Worm (Caenorhabditis elegans): Measurements from ENCODE around the gene wip-1.

wip-1 gene

DNA sequence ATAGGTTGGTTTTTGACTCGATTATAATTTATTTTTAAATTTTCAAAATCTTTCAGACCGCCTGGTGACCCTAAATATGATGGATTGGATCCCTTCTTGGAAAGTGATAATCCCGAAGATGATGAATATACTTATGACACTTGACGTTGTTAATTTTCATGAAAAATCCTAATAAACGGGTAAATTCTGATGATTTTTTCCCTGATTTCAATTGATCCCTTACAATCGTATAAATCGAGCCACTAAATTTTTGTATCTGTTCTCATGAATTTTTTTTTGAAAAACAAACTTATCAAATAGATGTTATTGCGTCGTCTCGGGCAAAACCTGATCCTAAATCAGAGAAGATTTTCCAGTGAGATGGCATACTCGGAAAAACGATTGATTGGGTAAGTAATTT, 4.5 kb downstream of the wip-1 start, which contains the start of gene R144.13:
TSS of gene R144.13 (plus strand) at position 301 of the 400 bp plus-strand sequence.
- TF ChIP-seq hmg-1.2 (GFP tag; IDR thresholded peaks at IDR 0.05) (no peak), sea-2 (GFP tag; IDR thresholded peaks at IDR 0.05) (no peak), ztf-26 (tag; optimal IDR thresholded peaks at IDR 0.05) (no peak), hsf-1 (GFP tag; IDR thresholded peaks at IDR 0.05) (no peak), madf-10 (tag; optimal IDR thresholded peaks at IDR 0.05) (no peak), hlh-26 (GFP tag; conservative IDR thresholded peaks at IDR 0.05) (no peak), mel-28 (tag; optimal IDR thresholded peaks at IDR 0.05; ENCODE audit: borderline replicate concordance) (no peak), die-1 (tag; optimal IDR thresholded peaks at IDR 0.05) (no peak), xnd-1 (tag; optimal IDR thresholded peaks at IDR 0.05) (no peak), K11D2.4 (GFP tag; IDR thresholded peaks at IDR 0.05) (no peak), ztf-3 (GFP tag; optimal IDR thresholded peaks at IDR 0.05) (no peak), madf-3 (GFP tag; IDR thresholded peaks at IDR 0.05) (no peak)

DNA sequence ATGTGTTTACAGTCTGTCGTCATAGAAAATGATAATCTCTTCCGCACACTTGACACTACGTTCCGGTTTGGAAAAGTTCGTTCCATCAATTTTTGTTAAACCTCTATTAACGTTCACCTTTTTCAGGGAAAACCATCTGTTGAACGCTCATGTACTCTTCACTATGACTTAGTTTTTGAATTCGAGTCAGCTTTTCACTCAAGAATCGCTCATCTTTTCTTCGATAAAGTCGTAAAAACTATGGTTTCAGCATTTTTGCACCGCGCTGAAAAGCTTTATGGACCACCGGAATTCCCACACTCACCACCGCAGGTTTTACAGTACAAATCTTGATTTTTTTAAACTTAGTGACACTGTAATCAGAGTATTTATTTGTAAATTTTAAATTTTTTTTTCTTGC, 5.2 kb downstream of the wip-1 start:
- peak in 1 of 3 experiments; percentile 4 for TF ChIP-seq lin-35 (GFP tag; optimal IDR thresholded peaks at IDR 0.05)
- peak; percentile 43 for TF ChIP-seq ama-1 (optimal IDR thresholded peaks at IDR 0.05)
- TF ChIP-seq ama-1 (GFP tag; optimal IDR thresholded peaks at IDR 0.05) = no peak
- no peak for TF ChIP-seq aptf-2 (GFP tag; conservative IDR thresholded peaks at IDR 0.05)
- TF ChIP-seq nfyb-1 (GFP tag; IDR thresholded peaks at IDR 0.05) = 0 out of 2 replicates have a peak, but pooled peaks have one; percentile 12

DNA sequence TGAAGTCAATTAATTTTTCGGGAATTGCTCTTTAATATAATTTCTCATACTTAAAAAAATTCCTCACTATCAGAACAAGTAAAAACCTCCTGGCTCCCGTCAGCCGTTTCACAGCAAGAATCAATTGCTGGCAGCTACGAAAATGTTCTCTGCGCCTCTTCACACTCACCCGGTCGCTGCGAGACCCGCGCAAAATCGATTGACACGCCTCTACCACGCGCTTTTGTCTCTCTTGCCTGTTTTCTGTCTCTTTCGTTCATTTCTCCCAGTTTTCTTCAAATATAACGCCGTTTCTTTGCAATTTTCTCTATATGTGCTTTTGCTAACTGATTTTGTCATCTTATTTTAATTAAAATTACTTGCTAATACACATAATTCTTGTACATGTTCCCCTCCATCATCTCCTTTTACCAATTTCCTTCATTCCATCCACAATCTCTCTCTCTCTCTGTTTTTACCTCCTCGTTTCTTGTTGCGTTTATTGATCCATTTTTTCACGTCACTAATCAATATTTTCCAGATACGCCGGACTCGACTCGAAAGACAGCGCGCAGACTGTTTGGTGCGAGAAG, 6.0 kb downstream of the wip-1 start, which contains the start of gene pcf-11:
TSS of gene pcf-11 (plus strand) at position 522 of the 572 bp plus-strand sequence.
- no peak for TF ChIP-seq repo-1 (tag; optimal IDR thresholded peaks at IDR 0.05)
- TF ChIP-seq lin-54 (GFP tag; optimal IDR thresholded peaks at IDR 0.05) = peak; percentile 17
- no peak for TF ChIP-seq F37B4.10 (GFP tag; IDR thresholded peaks at IDR 0.05)
- TF ChIP-seq K12H6.12 (tag; optimal IDR thresholded peaks at IDR 0.05) = no peak
- TF ChIP-seq ceh-100 (GFP tag; IDR thresholded peaks at IDR 0.05) = no peak
- TF ChIP-seq ekl-4 (GFP tag; IDR thresholded peaks at IDR 0.05) = 0 out of 2 replicates have a peak, but pooled peaks have one; percentile 20
- no peak for TF ChIP-seq Y95B8A.8 (GFP tag; IDR thresholded peaks at IDR 0.05)
- TF ChIP-seq hmg-1.2 (GFP tag; IDR thresholded peaks at IDR 0.05) = peak; percentile 46; the same call in 1 of the 2 replicates
- TF ChIP-seq nhr-80 (tag; optimal IDR thresholded peaks at IDR 0.05) = peak; percentile 24
- peak; percentile 3 for TF ChIP-seq F23B12.7 (tag; optimal IDR thresholded peaks at IDR 0.05; ENCODE audit: insufficient read depth)
- TF ChIP-seq egl-44 (GFP tag; IDR thresholded peaks at IDR 0.05) = no peak
- TF ChIP-seq C17E4.6 (GFP tag; IDR thresholded peaks at IDR 0.05) = no peak
- peak; percentile 1 for TF ChIP-seq lin-40 (tag; optimal IDR thresholded peaks at IDR 0.05)
- TF ChIP-seq mxl-1 (tag; optimal IDR thresholded peaks at IDR 0.05) = no peak
- no peak for TF ChIP-seq Y53F4B.3 (GFP tag; IDR thresholded peaks at IDR 0.05)
- no peak for TF ChIP-seq akir-1 (GFP tag; optimal IDR thresholded peaks at IDR 0.05)
- no peak for TF ChIP-seq nhr-27 (tag; optimal IDR thresholded peaks at IDR 0.05)
- no peak for TF ChIP-seq bed-1 (GFP tag; IDR thresholded peaks at IDR 0.05)
- TF ChIP-seq ceh-91 (GFP tag; IDR thresholded peaks at IDR 0.05) = no peak
- no peak for TF ChIP-seq nhr-120 (GFP tag; IDR thresholded peaks at IDR 0.05)
- TF ChIP-seq let-526 (GFP tag; IDR thresholded peaks at IDR 0.05) = no peak
- no peak for TF ChIP-seq madf-3 (GFP tag; IDR thresholded peaks at IDR 0.05)
- TF ChIP-seq zim-3 (tag; optimal IDR thresholded peaks at IDR 0.05) = no peak
- TF ChIP-seq hlh-12 (tag; optimal IDR thresholded peaks at IDR 0.05) = no peak
- TF ChIP-seq ceh-79 (tag; optimal IDR thresholded peaks at IDR 0.05) = no peak
- TF ChIP-seq tbp1 (GFP tag; optimal IDR thresholded peaks at IDR 0.05) = peak; percentile 15
- no peak for TF ChIP-seq nfyb-1 (GFP tag; IDR thresholded peaks at IDR 0.05)
- TF ChIP-seq snpc-4 (GFP tag; optimal IDR thresholded peaks at IDR 0.05) = no peak
- peak in 2 of 4 experiments; percentile 17 to 31 for TF ChIP-seq snpc-4 (tag; optimal IDR thresholded peaks at IDR 0.05)
- TF ChIP-seq F10E7.11 (tag; optimal IDR thresholded peaks at IDR 0.05) = no peak
- TF ChIP-seq tlf-1 (GFP tag; optimal IDR thresholded peaks at IDR 0.05) = peak; percentile 54
- TF ChIP-seq cebp-1 (GFP tag; IDR thresholded peaks at IDR 0.05) = no peak
- peak; percentile 47 for TF ChIP-seq cebp-1 (tag; optimal IDR thresholded peaks at IDR 0.05)
